Worm (Caenorhabditis elegans) whole organism, L3 larva: ENCODE measurements around the gene Y113G7B.27.

Source experiments
- aly-2 ChIP-seq: fragments of 150-350 bp; optimal IDR thresholded peaks from 2 replicates; lab custom pipeline; 2014; ENCODE audit warnings: missing biosample characterization, missing genetic modification characterization
- ama-1 ChIP-seq: fragments of 150-350 bp; optimal IDR thresholded peaks from 2 replicates; lab custom pipeline; 2018
- egl-27 ChIP-seq: sonication (generic microtip); optimal IDR thresholded peaks from 4 replicates; lab custom pipeline; 2017; ENCODE audit warnings: missing biosample characterization, missing genetic modification reagents, missing genetic modification characterization
- nhr-12 ChIP-seq: fragments of 150-350 bp; optimal IDR thresholded peaks from 2 replicates; lab custom pipeline; 2014; ENCODE audit warnings: missing biosample characterization, missing genetic modification characterization
- nhr-23 ChIP-seq: fragments of 150-350 bp; optimal IDR thresholded peaks from 2 replicates; lab custom pipeline; 2014; ENCODE audit warnings: missing biosample characterization, missing genetic modification reagents, missing genetic modification characterization
- nhr-237 ChIP-seq: fragments of 150-350 bp; optimal IDR thresholded peaks from 2 replicates; lab custom pipeline; 2014; ENCODE audit warnings: missing biosample characterization, missing genetic modification characterization
- nhr-25 ChIP-seq: sonication (generic microtip); optimal IDR thresholded peaks from 2 replicates; lab custom pipeline; 2017; ENCODE audit warnings: missing biosample characterization, missing genetic modification characterization
- nhr-77 ChIP-seq: fragments of 150-350 bp; optimal IDR thresholded peaks from 2 replicates; lab custom pipeline; 2014; ENCODE audit warnings: missing biosample characterization, missing genetic modification characterization
- tbx-2 ChIP-seq: sonication (generic microtip); optimal IDR thresholded peaks from 2 replicates; lab custom pipeline; 2016; ENCODE audit warnings: mild to moderate bottlenecking, missing genetic modification characterization, missing compliant biosample characterization
- unc-39 ChIP-seq: sonication (generic microtip); optimal IDR thresholded peaks from 4 replicates; lab custom pipeline; 2017; ENCODE audit warnings: missing biosample characterization, missing genetic modification characterization
- unc-62 ChIP-seq: fragments of 150-350 bp; sonication (generic microtip); optimal IDR thresholded peaks from 4 replicates; lab custom pipeline; 2014; ENCODE audit warnings: missing biosample characterization, missing genetic modification reagents, missing genetic modification characterization
- zag-1 ChIP-seq: fragments of 150-350 bp; optimal IDR thresholded peaks from 2 replicates; lab custom pipeline; 2014; ENCODE audit warnings: missing biosample characterization, missing genetic modification characterization
- ztf-4 ChIP-seq: fragments of 150-350 bp; optimal IDR thresholded peaks from 2 replicates; lab custom pipeline; 2014; ENCODE audit warnings: missing biosample characterization, missing genetic modification characterization

- TF ChIP-seq nhr-23 (tag; lab: Kevin White, UChicago) (no peak), nhr-77 (tag; lab: Kevin White, UChicago) (no peak), unc-62 (no peak), egl-27 (tag; lab: Kevin White, UChicago) (no peak), ama-1 (lab: Kevin White, UChicago) (no peak), aly-2 (tag; lab: Kevin White, UChicago) (no peak), zag-1 (no peak), nhr-25 (no peak), ztf-4 (tag; lab: Kevin White, UChicago) (no peak), tbx-2 (tag; lab: Kevin White, UChicago) (no peak), nhr-12 (tag; lab: Kevin White, UChicago) (no peak), nhr-237 (tag; lab: Kevin White, UChicago) (no peak), unc-39 (tag; lab: Kevin White, UChicago) (no peak)
These were observed 31.1 kb downstream of the Y113G7B.27 start for ce11 chrV:20223725-20224124.
